Worm (Caenorhabditis elegans): ENCODE measurements around the gene snu-66.

DNA sequence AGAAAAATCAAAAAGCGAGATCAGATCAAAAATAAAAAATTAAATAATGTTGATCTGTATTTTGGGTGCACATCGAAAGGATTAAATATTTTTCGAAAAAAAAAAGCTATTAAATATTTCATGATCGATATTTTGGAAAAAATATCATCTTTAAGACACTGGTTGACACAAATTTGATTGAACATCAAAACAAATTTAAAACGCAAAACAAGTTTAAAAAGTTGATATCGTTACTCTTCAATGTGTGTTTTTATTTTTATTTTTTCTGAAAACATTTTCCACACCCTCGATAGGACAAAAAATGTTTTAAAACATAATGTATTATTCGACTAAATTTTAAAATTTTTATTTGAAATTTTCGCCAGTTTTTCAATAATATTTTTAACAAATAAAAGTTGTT is 37.5 kb downstream of the snu-66 start, which contains the start of gene C54F6.12:
- TF ChIP-seq dao-5 (tag; optimal IDR thresholded peaks at IDR 0.05) (no peak), him-1 (tag; optimal IDR thresholded peaks at IDR 0.05) (no peak)

Data from whole organism, L4/young adult.